Fruit fly (Drosophila melanogaster): ENCODE measurements around the gene Smyd5.
A peak's percentile ranks its signal among the peaks of the same experiment; 100 is the strongest.

The Smyd5 gene

dm6 chr3R:21204500-21205167, 14.0 kb downstream of the Smyd5 start (continued):
- TF ChIP-seq Hmx (GFP tag; optimal IDR thresholded peaks at IDR 0.05) (peak; percentile 24), Dbx (GFP tag; IDR thresholded peaks at IDR 0.05) (no peak), Opbp (GFP tag; IDR thresholded peaks at IDR 0.05; ENCODE audit: partially characterized antibody) (no peak), Aef1 (GFP tag; IDR thresholded peaks at IDR 0.05) (peak; percentile 73), jing (GFP tag; optimal IDR thresholded peaks at IDR 0.05) (peak; percentile 87), E2f2 (GFP tag; IDR thresholded peaks at IDR 0.05) (no peak), cad (GFP tag; optimal IDR thresholded peaks at IDR 0.05) (no peak), sr (GFP tag; IDR thresholded peaks at IDR 0.05) (peak; percentile 33; the same call in 2 of the 3 replicates)

DNA sequence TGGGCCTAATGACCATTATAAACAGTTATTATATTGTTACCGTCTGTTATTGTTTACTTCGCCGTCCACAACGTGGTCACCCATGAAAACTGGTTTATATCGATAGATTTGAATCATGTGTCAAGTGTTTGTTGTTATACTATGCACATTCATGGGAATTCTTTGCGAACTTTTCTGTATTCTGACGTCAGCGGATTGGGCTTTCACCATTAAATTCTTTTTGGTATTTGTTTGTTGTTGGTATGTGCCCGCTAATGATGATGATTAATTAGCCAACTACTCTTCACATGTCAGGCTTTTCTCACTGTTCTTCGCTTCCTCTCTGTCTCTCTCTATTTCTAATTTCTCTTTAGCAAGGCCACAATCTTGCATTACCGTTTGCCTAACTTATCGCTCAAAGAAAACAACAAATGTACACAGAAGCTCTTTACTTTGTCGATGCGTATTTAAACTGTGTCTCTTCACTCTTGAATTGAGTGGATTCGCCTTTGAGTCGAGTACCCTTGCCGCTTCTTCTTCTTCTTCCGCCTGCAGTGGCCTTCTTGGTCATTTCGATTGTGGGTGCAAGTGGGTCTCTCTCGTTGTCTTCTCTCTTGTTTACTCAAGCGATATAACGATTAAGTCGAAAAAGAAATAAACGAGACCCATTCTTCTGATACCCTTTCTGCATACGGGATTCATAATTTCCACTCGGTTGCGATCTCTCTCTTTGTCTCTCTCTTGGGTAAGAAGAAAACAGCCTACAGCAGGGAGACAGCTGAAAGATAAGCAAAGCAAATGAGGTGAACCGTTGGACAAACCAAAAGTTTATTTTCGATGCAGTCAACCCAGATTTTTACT, 14.7 kb downstream of the Smyd5 start:
- no peak for TF ChIP-seq Dek (tag; optimal IDR thresholded peaks at IDR 0.05)
- TF ChIP-seq wek (GFP tag; optimal IDR thresholded peaks at IDR 0.05), result peak; percentile 97
- TF ChIP-seq Fer1 (GFP tag; optimal IDR thresholded peaks at IDR 0.05), result peak; percentile 69
- peak; percentile 53 for TF ChIP-seq Hey (tag; optimal IDR thresholded peaks at IDR 0.05)
- TF ChIP-seq CG12942 (GFP tag; optimal IDR thresholded peaks at IDR 0.05), result no peak
- 0 out of 3 replicates have a peak, but pooled peaks have one; percentile 13 for TF ChIP-seq zfh1 (GFP tag; IDR thresholded peaks at IDR 0.05)
- peak; percentile 86 for TF ChIP-seq CG7987 (GFP tag; optimal IDR thresholded peaks at IDR 0.05)
- TF ChIP-seq CG15479 (GFP tag; optimal IDR thresholded peaks at IDR 0.05), result peak; percentile 2
- TF ChIP-seq PHDP (tag; optimal IDR thresholded peaks at IDR 0.05), result peak; percentile 45
- peak; percentile 69 for TF ChIP-seq Vsx1 (GFP tag; optimal IDR thresholded peaks at IDR 0.05)
- peak; percentile 82 for TF ChIP-seq CG2202 (tag; optimal IDR thresholded peaks at IDR 0.05)
- TF ChIP-seq Trl (optimal IDR thresholded peaks at IDR 0.05), result peak; percentile 36 to 82
- TF ChIP-seq Trl (GFP tag; optimal IDR thresholded peaks at IDR 0.05), result no peak
- 0 out of 3 replicates have a peak, but pooled peaks have one; percentile 14 for TF ChIP-seq Opbp (GFP tag; IDR thresholded peaks at IDR 0.05; ENCODE audit: partially characterized antibody)
- TF ChIP-seq CG4617 (GFP tag; optimal IDR thresholded peaks at IDR 0.05; ENCODE audit: borderline replicate concordance), result no peak
- TF ChIP-seq sd (tag; optimal IDR thresholded peaks at IDR 0.05), result peak; percentile 94
- peak; percentile 49; the same call in 2 of the 3 replicates for TF ChIP-seq so (GFP tag; IDR thresholded peaks at IDR 0.05)
- TF ChIP-seq CG7745 (tag; optimal IDR thresholded peaks at IDR 0.05), result peak; percentile 73
- peak; percentile 49 for TF ChIP-seq BtbVII (GFP tag; optimal IDR thresholded peaks at IDR 0.05)
- TF ChIP-seq mirr (GFP tag; optimal IDR thresholded peaks at IDR 0.05), result peak; percentile 60
- TF ChIP-seq Deaf1 (tag; optimal IDR thresholded peaks at IDR 0.05), result no peak
- TF ChIP-seq CG14441 (GFP tag; IDR thresholded peaks at IDR 0.05), result no peak
- TF ChIP-seq CG6683 (GFP tag; optimal IDR thresholded peaks at IDR 0.05), result no peak
- no peak for TF ChIP-seq CG8944 (GFP tag; optimal IDR thresholded peaks at IDR 0.05)
- TF ChIP-seq abd-A (tag; optimal IDR thresholded peaks at IDR 0.05), result peak; percentile 34
- TF ChIP-seq stc (GFP tag; IDR thresholded peaks at IDR 0.05), result peak; percentile 50; the same call in 1 of the 2 replicates
- TF ChIP-seq CG4360 (GFP tag; IDR thresholded peaks at IDR 0.05), result peak; percentile 64; the same call in 1 of the 2 replicates
- TF ChIP-seq CG1603 (tag; optimal IDR thresholded peaks at IDR 0.05), result peak; percentile 40
- TF ChIP-seq fru (optimal IDR thresholded peaks at IDR 0.05), result no peak
- peak; percentile 30 for TF ChIP-seq CG12236 (GFP tag; optimal IDR thresholded peaks at IDR 0.05)
- TF ChIP-seq CG18599 (GFP tag; optimal IDR thresholded peaks at IDR 0.05), result peak; percentile 46
- no peak for TF ChIP-seq CG9727 (GFP tag; optimal IDR thresholded peaks at IDR 0.05)
- TF ChIP-seq CG12299 (tag; optimal IDR thresholded peaks at IDR 0.05), result peak; percentile 94
- peak in 1 of 2 experiments; percentile 26 for TF ChIP-seq eve (GFP tag; optimal IDR thresholded peaks at IDR 0.05)
- no peak for TF ChIP-seq CG2889 (GFP tag; IDR thresholded peaks at IDR 0.05)
- peak; percentile 42 for TF ChIP-seq CG1529 (GFP tag; optimal IDR thresholded peaks at IDR 0.05)
- TF ChIP-seq ranshi (GFP tag; IDR thresholded peaks at IDR 0.05), result peak; percentile 38; the same call in 1 of the 2 replicates
- no peak for TF ChIP-seq CG7963 (GFP tag; IDR thresholded peaks at IDR 0.05; ENCODE audit: partially characterized antibody)
- TF ChIP-seq zen2 (GFP tag; IDR thresholded peaks at IDR 0.05; ENCODE audit: partially characterized antibody), result no peak
